Worm (Caenorhabditis elegans) whole organism, L4 larva: Measurements from ENCODE around the gene jamp-1.

Experiments
- F26F4.8 ChIP-seq: fragments of 200-800 bp; sonication (Bioruptor generic); conservative IDR thresholded peaks from 2 replicates; pipeline ENCODE4 v1.3.6; 2022; ENCODE audit warnings: missing genetic modification characterization, missing compliant biosample characterization
- F37D6.2 ChIP-seq: sonication (generic microtip); optimal IDR thresholded peaks from 2 replicates; lab custom pipeline; 2016; ENCODE audit warnings: mild to moderate bottlenecking, missing genetic modification characterization, missing compliant biosample characterization
- F44E2.7 ChIP-seq: fragments of 200-800 bp; sonication (Bioruptor generic); IDR thresholded peaks from 2 replicates; pipeline ENCODE4 v2.1.2; 2022; ENCODE audit warnings: missing genetic modification characterization, missing compliant biosample characterization
- Y48G9A.11 ChIP-seq: fragments of 200-800 bp; sonication (Bioruptor generic); IDR thresholded peaks from 2 replicates; pipeline ENCODE4 v1.3.6; 2022; ENCODE audit warnings: missing genetic modification reagents, missing genetic modification characterization, missing compliant biosample characterization
- Y75B8A.6 ChIP-seq: fragments of 200-800 bp; sonication (Bioruptor generic); IDR thresholded peaks from 2 replicates; pipeline ENCODE4 v1.3.6; 2022; ENCODE audit warnings: missing genetic modification reagents, missing genetic modification characterization, missing compliant biosample characterization
- aha-1 ChIP-seq: fragments of 150-350 bp; peaks from one replicate; lab custom pipeline; 2014; ENCODE audit warnings: missing biosample characterization, missing genetic modification characterization
- ama-1 ChIP-seq: fragments of 150-350 bp; optimal IDR thresholded peaks from 2 replicates; lab custom pipeline; 2014; ENCODE audit warnings: inconsistent platforms, mixed read lengths
- ceh-32 ChIP-seq: sonication (generic microtip); optimal IDR thresholded peaks from 2 replicates; lab custom pipeline; 2016; ENCODE audit warnings: mild to moderate bottlenecking, missing genetic modification characterization, missing compliant biosample characterization; ENCODE audit not compliant: poor library complexity
- ceh-44 ChIP-seq: fragments of 200-800 bp; sonication (Bioruptor generic); IDR thresholded peaks from 2 replicates; pipeline ENCODE4 v1.3.6; 2022; ENCODE audit warnings: missing genetic modification reagents, missing genetic modification characterization, missing compliant biosample characterization
- ctbp-1 ChIP-seq: fragments of 200-800 bp; sonication (Bioruptor generic); IDR thresholded peaks from 2 replicates; pipeline ENCODE4 v1.3.6; 2022; ENCODE audit warnings: missing genetic modification reagents, missing genetic modification characterization, missing compliant biosample characterization
- daf-12 ChIP-seq: fragments of 150-350 bp; optimal IDR thresholded peaks from 2 replicates; lab custom pipeline; 2014; ENCODE audit warnings: missing biosample characterization, missing genetic modification reagents, missing genetic modification characterization
- daf-16 ChIP-seq, 3 experiments: sonication (generic microtip); optimal IDR thresholded peaks; 2 replicates each; lab custom pipeline; 2016 to 2017; ENCODE audit warnings: missing genetic modification characterization in 3 of 3, missing genetic modification reagents in 3 of 3, mild to moderate bottlenecking in 2 of 3, missing compliant biosample characterization in 2 of 3, missing biosample characterization in 1 of 3, moderate library complexity in 1 of 3
- daf-8 ChIP-seq: fragments of 200-800 bp; sonication (Bioruptor generic); IDR thresholded peaks from 2 replicates; pipeline ENCODE4 v1.3.6; 2022; ENCODE audit warnings: missing genetic modification characterization, missing compliant biosample characterization
- dmd-6 ChIP-seq: fragments of 200-800 bp; sonication (Bioruptor generic); IDR thresholded peaks from 2 replicates; pipeline ENCODE4 v1.3.6; 2022; ENCODE audit warnings: missing genetic modification reagents, missing genetic modification characterization, missing compliant biosample characterization
- dmd-9 ChIP-seq: fragments of 200-800 bp; sonication (Bioruptor generic); IDR thresholded peaks from 2 replicates; pipeline ENCODE4 v1.3.6; 2022; ENCODE audit warnings: missing genetic modification reagents, missing genetic modification characterization, missing compliant biosample characterization
- duxl-1 ChIP-seq: sonication (generic microtip); optimal IDR thresholded peaks from 2 replicates; lab custom pipeline; 2016; ENCODE audit warnings: mild to moderate bottlenecking, missing genetic modification characterization, moderate library complexity, missing compliant biosample characterization; ENCODE audit not compliant: poor library complexity
- egl-27 ChIP-seq: sonication (generic microtip); optimal IDR thresholded peaks from 3 replicates; lab custom pipeline; 2017; ENCODE audit warnings: missing biosample characterization, missing genetic modification reagents, missing genetic modification characterization
- fos-1 ChIP-seq: fragments of 150-350 bp; optimal IDR thresholded peaks from 2 replicates; lab custom pipeline; 2014; ENCODE audit warnings: missing biosample characterization, missing genetic modification characterization
- gei-8 ChIP-seq: fragments of 200-800 bp; sonication (Bioruptor generic); optimal IDR thresholded peaks from 2 replicates; lab custom pipeline; 2018; ENCODE audit warnings: mild to moderate bottlenecking, missing genetic modification characterization, missing compliant biosample characterization
- hif-1 ChIP-seq, 2 experiments: sonication (generic microtip); optimal IDR thresholded peaks; 2 replicates each; lab custom pipeline; 2016 to 2017; ENCODE audit warnings: missing compliant biosample characterization in 2 of 2, missing genetic modification characterization in 2 of 2, missing genetic modification reagents in 2 of 2, missing genotype in 2 of 2, mild to moderate bottlenecking in 1 of 2
- hlh-30 ChIP-seq: sonication (generic microtip); optimal IDR thresholded peaks from 2 replicates; lab custom pipeline; 2017; ENCODE audit warnings: antibody characterized with exemption, mild to moderate bottlenecking, missing genetic modification characterization, missing compliant biosample characterization; ENCODE audit not compliant: insufficient read depth
- hmg-1.1 ChIP-seq: fragments of 200-800 bp; sonication (Bioruptor generic); IDR thresholded peaks from 2 replicates; pipeline ENCODE4 v1.3.6; 2022; ENCODE audit warnings: missing genetic modification reagents, missing genetic modification characterization, missing compliant biosample characterization
- jun-1 ChIP-seq: fragments of 150-350 bp; optimal IDR thresholded peaks from 2 replicates; lab custom pipeline; 2014; ENCODE audit warnings: missing biosample characterization, missing genetic modification reagents, missing genetic modification characterization
- lim-7 ChIP-seq: fragments of 200-800 bp; sonication (Bioruptor generic); IDR thresholded peaks from 2 replicates; pipeline ENCODE4 v1.3.6; 2022; ENCODE audit warnings: missing genetic modification characterization, missing compliant biosample characterization
- lin-1 ChIP-seq: fragments of 200-800 bp; sonication (Bioruptor generic); IDR thresholded peaks from 2 replicates; pipeline ENCODE4 v1.3.6; 2022; ENCODE audit warnings: missing genetic modification reagents, missing genetic modification characterization, missing compliant biosample characterization
- lin-39 ChIP-seq: fragments of 150-350 bp; optimal IDR thresholded peaks from 2 replicates; lab custom pipeline; 2014; ENCODE audit warnings: missing biosample characterization, missing genetic modification reagents, missing genetic modification characterization
- lsy-2 ChIP-seq, 2 experiments: fragments of 150-350 bp in 1 of 2; sonication (generic microtip) in 1 of 2; optimal IDR thresholded peaks; 2 replicates each; lab custom pipeline; 2014 to 2017; ENCODE audit warnings: missing biosample characterization in 2 of 2, missing genetic modification characterization in 2 of 2
- mdt-29 ChIP-seq: fragments of 200-800 bp; sonication (Bioruptor generic); IDR thresholded peaks from 2 replicates; pipeline ENCODE4 v1.3.6; 2022; ENCODE audit warnings: missing genetic modification reagents, missing genetic modification characterization, missing compliant biosample characterization
- nhr-10 ChIP-seq: fragments of 150-350 bp; optimal IDR thresholded peaks from 2 replicates; lab custom pipeline; 2014; ENCODE audit warnings: missing biosample characterization, missing genetic modification characterization
- nhr-237 ChIP-seq: sonication (generic microtip); optimal IDR thresholded peaks from 2 replicates; lab custom pipeline; 2017; ENCODE audit warnings: missing biosample characterization, missing genetic modification characterization
- nhr-25 ChIP-seq: sonication (generic microtip); optimal IDR thresholded peaks from 2 replicates; lab custom pipeline; 2017; ENCODE audit warnings: missing genetic modification characterization, mild to moderate bottlenecking, missing compliant biosample characterization, antibody characterized with exemption, moderate library complexity, borderline replicate concordance; ENCODE audit not compliant: insufficient read depth
- nhr-28 ChIP-seq: fragments of 150-350 bp; optimal IDR thresholded peaks from 2 replicates; lab custom pipeline; 2014; ENCODE audit warnings: missing biosample characterization, missing genetic modification characterization
- nhr-41 ChIP-seq: fragments of 200-800 bp; sonication (Bioruptor generic); IDR thresholded peaks from 2 replicates; pipeline ENCODE4 v1.3.6; 2022; ENCODE audit warnings: missing genetic modification reagents, missing genetic modification characterization, missing compliant biosample characterization
- nhr-48 ChIP-seq: sonication (generic microtip); optimal IDR thresholded peaks from 2 replicates; lab custom pipeline; 2016; ENCODE audit warnings: mild to moderate bottlenecking, missing genetic modification characterization, missing compliant biosample characterization
- nhr-6 ChIP-seq: fragments of 150-350 bp; optimal IDR thresholded peaks from 2 replicates; lab custom pipeline; 2014; ENCODE audit warnings: missing biosample characterization, missing genetic modification characterization
- nhr-76 ChIP-seq: fragments of 150-350 bp; optimal IDR thresholded peaks from 2 replicates; lab custom pipeline; 2014; ENCODE audit warnings: missing biosample characterization, missing genetic modification characterization
- pha-4 ChIP-seq, 2 experiments: fragments of 150-350 bp in 1 of 2; fragments of 200-800 bp in 1 of 2; sonication (Bioruptor generic) in 1 of 2; IDR thresholded peaks in 1 of 2; optimal IDR thresholded peaks in 1 of 2; 2 replicates each; pipeline versions ENCODE4 v1.3.6 to Lab custom; 2014 to 2022; ENCODE audit warnings: missing genetic modification characterization in 2 of 2, missing genetic modification reagents in 2 of 2, missing biosample characterization in 1 of 2, missing compliant biosample characterization in 1 of 2
- sdz-12 ChIP-seq: fragments of 200-800 bp; sonication (Bioruptor generic); optimal IDR thresholded peaks from 2 replicates; lab custom pipeline; 2018; ENCODE audit warnings: mild to moderate bottlenecking, missing genetic modification characterization, missing compliant biosample characterization
- skn-1 ChIP-seq: fragments of 150-350 bp; optimal IDR thresholded peaks from 2 replicates; lab custom pipeline; 2014; ENCODE audit warnings: missing biosample characterization, missing genetic modification characterization
- snpc-1.2 ChIP-seq: fragments of 200-800 bp; sonication (Bioruptor generic); IDR thresholded peaks from 2 replicates; pipeline ENCODE4 v1.3.6; 2022; ENCODE audit warnings: missing genetic modification reagents, missing genetic modification characterization, missing compliant biosample characterization
- snpc-4 ChIP-seq: fragments of 150-350 bp; optimal IDR thresholded peaks from 2 replicates; lab custom pipeline; 2014; ENCODE audit warnings: missing biosample characterization, missing genetic modification characterization
- spr-1 ChIP-seq: sonication (generic microtip); optimal IDR thresholded peaks from 2 replicates; lab custom pipeline; 2016; ENCODE audit warnings: mild to moderate bottlenecking, missing genetic modification characterization, missing compliant biosample characterization
- unc-130 ChIP-seq: sonication (generic microtip); optimal IDR thresholded peaks from 2 replicates; lab custom pipeline; 2016; ENCODE audit warnings: missing genetic modification reagents, missing genetic modification characterization, missing compliant biosample characterization
- unc-62 ChIP-seq, 3 experiments: fragments of 150-350 bp in 1 of 3; sonication (generic microtip); optimal IDR thresholded peaks in 2 of 3; peaks in 1 of 3; 1 replicate in 1 of 3; 2 replicates in 2 of 3; lab custom pipeline; 2014 to 2017; ENCODE audit warnings: missing biosample characterization in 3 of 3, missing genetic modification characterization in 3 of 3, missing genetic modification reagents in 3 of 3, missing genotype in 1 of 3
- vab-7 ChIP-seq: fragments of 200-800 bp; sonication (Bioruptor generic); IDR thresholded peaks from 2 replicates; pipeline ENCODE4 v1.3.6; 2022; ENCODE audit warnings: missing genetic modification reagents, missing genetic modification characterization, missing compliant biosample characterization
- zfp-3 ChIP-seq: fragments of 200-800 bp; sonication (Bioruptor generic); conservative IDR thresholded peaks from 2 replicates; pipeline ENCODE4 v1.3.6; 2022; ENCODE audit warnings: missing genetic modification reagents, missing genetic modification characterization, missing compliant biosample characterization
- zip-11 ChIP-seq: fragments of 200-800 bp; sonication (Bioruptor generic); IDR thresholded peaks from 2 replicates; pipeline ENCODE4 v1.3.6; 2022; ENCODE audit warnings: missing genetic modification characterization, missing compliant biosample characterization
- zip-2 ChIP-seq: fragments of 150-350 bp; optimal IDR thresholded peaks from 2 replicates; lab custom pipeline; 2014; ENCODE audit warnings: missing biosample characterization, missing genetic modification characterization
- ztf-11 ChIP-seq: fragments of 150-350 bp; optimal IDR thresholded peaks from 2 replicates; lab custom pipeline; 2014; ENCODE audit warnings: missing biosample characterization, missing genetic modification characterization
- ztf-7 ChIP-seq: fragments of 150-350 bp; optimal IDR thresholded peaks from 2 replicates; lab custom pipeline; 2014; ENCODE audit warnings: missing biosample characterization, missing genetic modification characterization

jamp-1 gene

DNA sequence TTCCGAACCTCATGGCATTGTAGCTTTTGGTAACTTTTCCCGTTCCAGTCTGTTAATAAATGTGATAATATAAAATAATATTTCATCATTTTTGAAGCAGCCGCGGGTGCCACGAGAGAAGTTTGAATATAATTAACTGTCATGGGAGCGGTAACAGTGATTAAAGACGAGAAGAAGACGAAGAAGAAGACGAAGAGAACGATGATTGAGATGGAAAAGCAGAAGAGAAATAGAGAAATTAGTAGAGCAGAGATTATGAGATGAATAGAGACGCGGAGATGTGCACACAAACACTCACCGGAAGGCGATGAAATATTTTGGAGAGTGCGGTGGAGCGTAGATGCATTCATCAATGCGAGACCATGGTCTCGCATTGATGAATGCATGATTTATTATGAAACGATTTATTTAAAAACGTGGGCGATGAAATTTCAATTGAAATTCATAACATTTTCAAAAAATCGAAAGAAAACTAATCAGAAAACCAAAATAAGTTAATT, 2.2 kb upstream of the jamp-1 start, which contains the start of gene seip-1 (continued):
- peak; percentile 5 for TF ChIP-seq ama-1 (lab: Kevin White, UChicago)
- no peak for TF ChIP-seq ceh-44
- TF ChIP-seq pha-4 (GFP tag; IDR thresholded peaks at IDR 0.05; lab: Robert Waterston, UW): no peak; the same call in 1 of the 2 replicates
- TF ChIP-seq pha-4 (tag; optimal IDR thresholded peaks at IDR 0.05; lab: Kevin White, UChicago): peak; percentile 90
- TF ChIP-seq mdt-29 (GFP tag; lab: Robert Waterston, UW): no peak
- TF ChIP-seq nhr-237 (tag; lab: Kevin White, UChicago): no peak
- no peak for TF ChIP-seq snpc-1.2 (GFP tag; lab: Robert Waterston, UW)
- peak in 1 of 2 experiments; percentile 66 for TF ChIP-seq hif-1 (tag; optimal IDR thresholded peaks at IDR 0.05; lab: Kevin White, UChicago)
- TF ChIP-seq dmd-9 (GFP tag; lab: Robert Waterston, UW): no peak
- no peak for TF ChIP-seq Y75B8A.6 (GFP tag; lab: Robert Waterston, UW)
- peak; percentile 32 for TF ChIP-seq duxl-1
- TF ChIP-seq nhr-28 (tag; lab: Kevin White, UChicago): peak; percentile 85
- TF ChIP-seq hlh-30: peak; percentile 82
- TF ChIP-seq zip-2: peak; percentile 16
- TF ChIP-seq F44E2.7 (GFP tag; lab: Robert Waterston, UW): no peak
- TF ChIP-seq fos-1 (tag; lab: Kevin White, UChicago): no peak
- no peak for TF ChIP-seq lin-39 (tag; lab: Kevin White, UChicago)
- no peak for TF ChIP-seq zfp-3 (GFP tag; lab: Robert Waterston, UW)
- TF ChIP-seq jun-1 (tag; lab: Kevin White, UChicago): no peak
- no peak for TF ChIP-seq nhr-41 (GFP tag; lab: Robert Waterston, UW)
- no peak for TF ChIP-seq skn-1 (tag; lab: Kevin White, UChicago)
- TF ChIP-seq lsy-2 (tag; optimal IDR thresholded peaks at IDR 0.05; lab: Kevin White, UChicago): peak; percentile 24 to 91
- no peak for TF ChIP-seq daf-12 (tag; lab: Kevin White, UChicago)
- no peak; the same call in 1 of the 2 replicates for TF ChIP-seq dmd-6
- TF ChIP-seq vab-7 (GFP tag; lab: Robert Waterston, UW): no peak
- TF ChIP-seq nhr-25 (tag; lab: Kevin White, UChicago): peak; percentile 29
- no peak for TF ChIP-seq daf-8 (GFP tag; lab: Robert Waterston, UW)
- no peak for TF ChIP-seq ceh-32 (tag; lab: Kevin White, UChicago)
- peak; percentile 11 for TF ChIP-seq nhr-10 (tag; lab: Kevin White, UChicago)
- TF ChIP-seq egl-27 (tag; lab: Kevin White, UChicago): no peak
- no peak for TF ChIP-seq gei-8 (GFP tag; lab: Kevin White, UChicago)
- peak; percentile 14 for TF ChIP-seq unc-130
- TF ChIP-seq nhr-48 (tag; lab: Kevin White, UChicago): peak; percentile 52
- peak; percentile 71 for TF ChIP-seq nhr-6
- TF ChIP-seq snpc-4 (tag; lab: Kevin White, UChicago): no peak
- no peak for TF ChIP-seq lim-7
- peak; percentile 37 for TF ChIP-seq F37D6.2
- peak; percentile 94 for TF ChIP-seq lin-1
- no peak for TF ChIP-seq spr-1 (tag; lab: Kevin White, UChicago)
- TF ChIP-seq F26F4.8 (GFP tag; lab: Robert Waterston, UW): no peak
- peak in 1 of 2 experiments; percentile 98 for TF ChIP-seq unc-62 (GFP tag; optimal IDR thresholded peaks at IDR 0.05 in 1 of 2; lab: Kevin White, UChicago)
- TF ChIP-seq unc-62 (tag; optimal IDR thresholded peaks at IDR 0.05; lab: Kevin White, UChicago): no peak
- TF ChIP-seq sdz-12 (GFP tag; lab: Kevin White, UChicago): no peak
- no peak for TF ChIP-seq ztf-11
- peak; percentile 71 for TF ChIP-seq ctbp-1 (GFP tag; lab: Robert Waterston, UW)
- TF ChIP-seq ztf-7 (tag; lab: Kevin White, UChicago): no peak
- TF ChIP-seq aha-1 (tag; lab: Kevin White, UChicago): peak; percentile 29
- no peak for TF ChIP-seq daf-16 (GFP tag; optimal IDR thresholded peaks at IDR 0.05; lab: Kevin White, UChicago)
- no peak for TF ChIP-seq daf-16 (tag; optimal IDR thresholded peaks at IDR 0.05; lab: Kevin White, UChicago)
- TF ChIP-seq hmg-1.1 (GFP tag; lab: Robert Waterston, UW): no peak; the same call in 1 of the 2 replicates
- no peak for TF ChIP-seq nhr-76
- TF ChIP-seq zip-11 (GFP tag; lab: Robert Waterston, UW): no peak
- no peak for TF ChIP-seq Y48G9A.11 (GFP tag; lab: Robert Waterston, UW)
